Worm (Caenorhabditis elegans) whole organism, L4 larva: ENCODE measurements around the gene Y56A3A.30.

ENCODE experiments used
- F44E2.7 ChIP-seq: fragments of 200-800 bp; sonication (Bioruptor generic); IDR thresholded peaks from 2 replicates; pipeline ENCODE4 v2.1.2; 2022; ENCODE audit warnings: missing genetic modification characterization, missing compliant biosample characterization
- attf-4 ChIP-seq: sonication (generic microtip); optimal IDR thresholded peaks from 3 replicates; lab custom pipeline; 2017; ENCODE audit warnings: missing biosample characterization, missing genetic modification characterization
- ceh-82 ChIP-seq: sonication (generic microtip); optimal IDR thresholded peaks from 2 replicates; lab custom pipeline; 2017; ENCODE audit warnings: missing biosample characterization, missing genetic modification characterization
- daf-16 ChIP-seq, 3 experiments: sonication (generic microtip); optimal IDR thresholded peaks; 2 replicates each; lab custom pipeline; 2016 to 2017; ENCODE audit warnings: missing genetic modification characterization in 3 of 3, missing genetic modification reagents in 3 of 3, mild to moderate bottlenecking in 2 of 3, missing compliant biosample characterization in 2 of 3, missing biosample characterization in 1 of 3, moderate library complexity in 1 of 3
- lin-13 ChIP-seq: fragments of 150-350 bp; optimal IDR thresholded peaks from 2 replicates; lab custom pipeline; 2014; ENCODE audit warnings: missing biosample characterization, missing genetic modification reagents, missing genetic modification characterization
- lin-29 ChIP-seq: fragments of 200-800 bp; sonication (Bioruptor generic); IDR thresholded peaks from 2 replicates; pipeline ENCODE4 v1.3.6; 2022; ENCODE audit warnings: missing genetic modification reagents, missing genetic modification characterization, missing compliant biosample characterization
- lin-39 ChIP-seq: fragments of 150-350 bp; optimal IDR thresholded peaks from 2 replicates; lab custom pipeline; 2014; ENCODE audit warnings: missing biosample characterization, missing genetic modification reagents, missing genetic modification characterization
- mep-1 ChIP-seq: fragments of 150-350 bp; sonication (generic microtip); optimal IDR thresholded peaks from 3 replicates; lab custom pipeline; 2014; ENCODE audit warnings: missing biosample characterization, missing genetic modification characterization
- mxl-2 ChIP-seq: fragments of 200-800 bp; sonication (Bioruptor generic); conservative IDR thresholded peaks from 2 replicates; pipeline ENCODE4 v1.3.6; 2022; ENCODE audit warnings: missing genetic modification reagents, missing genetic modification characterization, missing compliant biosample characterization
- nhr-25 ChIP-seq: sonication (generic microtip); optimal IDR thresholded peaks from 2 replicates; lab custom pipeline; 2017; ENCODE audit warnings: missing genetic modification characterization, mild to moderate bottlenecking, missing compliant biosample characterization, antibody characterized with exemption, moderate library complexity, borderline replicate concordance; ENCODE audit not compliant: insufficient read depth
- pha-4 ChIP-seq, 2 experiments: fragments of 150-350 bp in 1 of 2; fragments of 200-800 bp in 1 of 2; sonication (Bioruptor generic) in 1 of 2; IDR thresholded peaks in 1 of 2; optimal IDR thresholded peaks in 1 of 2; 2 replicates each; pipeline versions ENCODE4 v1.3.6 to Lab custom; 2014 to 2022; ENCODE audit warnings: missing genetic modification characterization in 2 of 2, missing genetic modification reagents in 2 of 2, missing biosample characterization in 1 of 2, missing compliant biosample characterization in 1 of 2
- saeg-2 ChIP-seq: fragments of 200-800 bp; sonication (Bioruptor generic); IDR thresholded peaks from 2 replicates; pipeline ENCODE4 v1.3.6; 2022; ENCODE audit warnings: missing genetic modification reagents, missing genetic modification characterization, missing compliant biosample characterization
- ztf-11 ChIP-seq: fragments of 150-350 bp; optimal IDR thresholded peaks from 2 replicates; lab custom pipeline; 2014; ENCODE audit warnings: missing biosample characterization, missing genetic modification characterization

ce11 chrIII:11931960-11932359, 46.9 kb downstream of the Y56A3A.30 start:
- TF ChIP-seq mep-1 (tag; lab: Kevin White, UChicago) (no peak), ceh-82 (no peak), F44E2.7 (GFP tag; lab: Robert Waterston, UW) (no peak), attf-4 (tag; lab: Kevin White, UChicago) (no peak), daf-16 (GFP tag; optimal IDR thresholded peaks at IDR 0.05; lab: Kevin White, UChicago) (no peak), daf-16 (tag; optimal IDR thresholded peaks at IDR 0.05; lab: Kevin White, UChicago) (no peak), saeg-2 (GFP tag; lab: Robert Waterston, UW) (no peak), lin-13 (GFP tag; lab: Kevin White, UChicago) (no peak), lin-39 (tag; lab: Kevin White, UChicago) (no peak), lin-29 (no peak), ztf-11 (tag; lab: Kevin White, UChicago) (no peak), pha-4 (GFP tag; IDR thresholded peaks at IDR 0.05; lab: Robert Waterston, UW) (no peak), pha-4 (tag; optimal IDR thresholded peaks at IDR 0.05; lab: Kevin White, UChicago) (no peak), nhr-25 (tag; lab: Kevin White, UChicago) (no peak), mxl-2 (GFP tag; lab: Robert Waterston, UW) (no peak)
